Worm (Caenorhabditis elegans): ENCODE measurements around the gene F20D6.5.
A peak's percentile ranks its signal among the peaks of the same experiment; 100 is the strongest.

F20D6.5 gene

DNA sequence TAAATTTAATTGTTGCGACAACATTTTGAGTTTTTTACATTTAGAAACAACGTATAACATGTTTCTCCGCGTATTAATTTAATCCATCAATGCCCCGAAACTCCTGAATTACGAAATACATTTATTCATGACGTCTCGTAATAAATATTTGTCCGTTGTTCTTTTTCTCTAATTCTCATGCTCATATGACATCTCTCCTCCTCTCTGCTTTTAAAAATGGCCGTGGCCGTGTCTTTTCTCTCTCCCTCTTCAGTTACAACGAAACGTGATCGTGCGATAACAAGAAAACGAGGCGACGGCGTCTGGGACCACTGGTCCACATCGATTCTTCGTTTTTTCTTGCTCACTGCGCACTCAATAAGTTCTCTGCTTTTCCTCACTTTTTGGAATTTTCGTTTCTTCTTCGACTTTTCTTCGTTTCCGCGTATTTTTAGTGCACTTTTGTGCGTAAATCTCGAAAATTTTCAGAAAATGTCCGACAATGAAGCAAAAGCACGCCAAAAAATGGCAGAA lies 31.6 kb upstream of the F20D6.5 start, which contains the start of gene snap-1:
TSS of gene snap-1 (plus strand) at position 463 of the 513 bp plus-strand sequence.
- peak; percentile 70 for TF ChIP-seq nhr-129 (tag; optimal IDR thresholded peaks at IDR 0.05)
- peak; percentile 55 for TF ChIP-seq mab-5 (tag; optimal IDR thresholded peaks at IDR 0.05)
- no peak for TF ChIP-seq elt-1 (tag; optimal IDR thresholded peaks at IDR 0.05)
- TF ChIP-seq blmp-1 (tag; optimal IDR thresholded peaks at IDR 0.05; ENCODE audit: insufficient read depth), result no peak
- peak; percentile 70 for TF ChIP-seq sma-9 (GFP tag; optimal IDR thresholded peaks at IDR 0.05)
- no peak for TF ChIP-seq sma-9 (tag; optimal IDR thresholded peaks at IDR 0.05)
- TF ChIP-seq sma-3 (GFP tag; optimal IDR thresholded peaks at IDR 0.05), result no peak
- TF ChIP-seq gmeb-1 (tag; optimal IDR thresholded peaks at IDR 0.05), result no peak
- TF ChIP-seq fos-1 (tag; optimal IDR thresholded peaks at IDR 0.05), result peak; percentile 48
- no peak for TF ChIP-seq unc-39 (tag; optimal IDR thresholded peaks at IDR 0.05)
- TF ChIP-seq aly-2 (tag; optimal IDR thresholded peaks at IDR 0.05), result peak; percentile 35
- no peak for TF ChIP-seq nhr-237 (tag; optimal IDR thresholded peaks at IDR 0.05)
- TF ChIP-seq egl-27 (tag; optimal IDR thresholded peaks at IDR 0.05), result peak; percentile 14
- TF ChIP-seq nhr-23 (tag; optimal IDR thresholded peaks at IDR 0.05), result no peak
- no peak for TF ChIP-seq unc-62 (GFP tag; optimal IDR thresholded peaks at IDR 0.05)
- no peak for TF ChIP-seq elt-3 (tag; optimal IDR thresholded peaks at IDR 0.05)
- TF ChIP-seq ztf-4 (tag; optimal IDR thresholded peaks at IDR 0.05), result peak; percentile 26
- TF ChIP-seq zag-1 (tag; optimal IDR thresholded peaks at IDR 0.05), result peak; percentile 76
- TF ChIP-seq peb-1 (tag; optimal IDR thresholded peaks at IDR 0.05), result no peak
- no peak for TF ChIP-seq alr-1 (tag; optimal IDR thresholded peaks at IDR 0.05)
- peak; percentile 47 for TF ChIP-seq snpc-4 (tag; optimal IDR thresholded peaks at IDR 0.05)
- TF ChIP-seq nhr-6 (tag; optimal IDR thresholded peaks at IDR 0.05), result no peak
- no peak for TF ChIP-seq lin-13 (GFP tag; optimal IDR thresholded peaks at IDR 0.05)
- peak; percentile 16 for TF ChIP-seq nhr-21 (tag; optimal IDR thresholded peaks at IDR 0.05)
- TF ChIP-seq ztf-11 (tag; optimal IDR thresholded peaks at IDR 0.05), result no peak
- no peak for TF ChIP-seq nhr-77 (tag; optimal IDR thresholded peaks at IDR 0.05)
- TF ChIP-seq sem-4 (tag; optimal IDR thresholded peaks at IDR 0.05), result no peak
- no peak for TF ChIP-seq skn-1 (tag; optimal IDR thresholded peaks at IDR 0.05)
- TF ChIP-seq C34F6.9 (tag; optimal IDR thresholded peaks at IDR 0.05), result peak; percentile 92
- TF ChIP-seq lsy-2 (tag; optimal IDR thresholded peaks at IDR 0.05), result peak in 1 of 2 experiments; percentile 64
- no peak for TF ChIP-seq nhr-10 (tag; optimal IDR thresholded peaks at IDR 0.05)
- TF ChIP-seq mbf-1 (tag; optimal IDR thresholded peaks at IDR 0.05), result no peak
- no peak for TF ChIP-seq R02D3.7 (tag; optimal IDR thresholded peaks at IDR 0.05)
- TF ChIP-seq ztf-1 (GFP tag; conservative IDR thresholded peaks at IDR 0.05), result no peak
- TF ChIP-seq lin-11 (tag; optimal IDR thresholded peaks at IDR 0.05), result no peak
- no peak for TF ChIP-seq nhr-12 (tag; optimal IDR thresholded peaks at IDR 0.05)
- no peak for TF ChIP-seq lin-39 (tag; optimal IDR thresholded peaks at IDR 0.05)
- no peak for TF ChIP-seq ZK546.5 (tag; optimal IDR thresholded peaks at IDR 0.05)
- TF ChIP-seq nhr-11 (tag; optimal IDR thresholded peaks at IDR 0.05), result no peak
- TF ChIP-seq ama-1 (optimal IDR thresholded peaks at IDR 0.05), result peak; percentile 26
- no peak for TF ChIP-seq dmd-4 (tag; optimal IDR thresholded peaks at IDR 0.05)
- TF ChIP-seq unc-55 (GFP tag; optimal IDR thresholded peaks at IDR 0.05), result peak; percentile 62
- peak; percentile 49 for TF ChIP-seq F13H6.1 (tag; optimal IDR thresholded peaks at IDR 0.05)
- no peak for TF ChIP-seq Y55F3AM.14 (GFP tag; optimal IDR thresholded peaks at IDR 0.05)
- TF ChIP-seq mdl-1 (tag; optimal IDR thresholded peaks at IDR 0.05), result peak in 1 of 2 experiments; percentile 61
- TF ChIP-seq ceh-16 (tag; optimal IDR thresholded peaks at IDR 0.05), result no peak
- TF ChIP-seq nhr-25 (tag; optimal IDR thresholded peaks at IDR 0.05), result peak; percentile 2
- no peak for TF ChIP-seq ceh-82 (tag; optimal IDR thresholded peaks at IDR 0.05)
- peak; percentile 45 for TF ChIP-seq crh-2 (tag; optimal IDR thresholded peaks at IDR 0.05)

Data from whole organism, L2 larva.